Worm (Caenorhabditis elegans) whole organism, late embryonic: ENCODE measurements around the gene uroc-1.
A peak's percentile ranks its signal among the peaks of the same experiment; 100 is the strongest.

ENCODE experiments used
- ama-1 ChIP-seq: fragments of 150-350 bp; optimal IDR thresholded peaks from 2 replicates; lab custom pipeline; 2014
- ceh-19 ChIP-seq: fragments of 200-800 bp; sonication (Bioruptor generic); optimal IDR thresholded peaks from 2 replicates; lab custom pipeline; 2018; ENCODE audit warnings: mild to moderate bottlenecking, missing genetic modification characterization, missing compliant biosample characterization
- ets-4 ChIP-seq: sonication (generic microtip); optimal IDR thresholded peaks from 2 replicates; lab custom pipeline; 2016; ENCODE audit warnings: missing genetic modification characterization, missing compliant biosample characterization
- mec-3 ChIP-seq: sonication (generic microtip); optimal IDR thresholded peaks from 2 replicates; lab custom pipeline; 2016; ENCODE audit warnings: borderline replicate concordance, missing genetic modification characterization, missing compliant biosample characterization

DNA sequence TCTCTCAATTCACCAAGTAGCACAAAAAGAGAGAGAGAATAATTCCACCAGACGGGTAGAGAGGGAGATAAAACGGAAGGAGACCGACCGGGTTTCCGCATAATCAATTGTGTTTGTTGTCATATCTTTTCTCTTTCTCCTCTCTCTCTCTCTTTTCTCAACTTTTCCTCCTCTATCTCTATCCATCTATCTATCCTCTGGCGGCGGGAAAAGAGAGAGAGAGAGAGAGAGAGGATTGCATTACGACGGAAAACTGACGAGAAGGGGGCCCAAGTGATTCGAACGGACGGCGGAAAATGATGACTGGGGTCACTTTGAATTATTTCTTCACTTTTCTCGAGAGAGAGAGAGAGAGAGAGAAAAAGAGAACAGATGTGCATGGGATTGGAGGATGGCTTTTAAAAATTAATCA, 44.5 kb downstream of the uroc-1 start:
- no peak for TF ChIP-seq ets-4
- TF ChIP-seq mec-3 (tag; lab: Kevin White, UChicago) = no peak
- TF ChIP-seq ama-1 (lab: Kevin White, UChicago) = no peak
- TF ChIP-seq ceh-19 (GFP tag; lab: Kevin White, UChicago) = peak; percentile 44
